Fruit fly (Drosophila melanogaster): ENCODE measurements around the gene eIF4E1.

eIF4E1 gene

dm6 chr3L:9366850-9367430 lies 35.3 kb downstream of the eIF4E1 start, which contains the start of the genes Klp67A and CG4452 (continued):
- TF ChIP-seq h (optimal IDR thresholded peaks at IDR 0.05) (no peak), CG7372 (GFP tag; IDR thresholded peaks at IDR 0.05) (no peak), CG9932 (GFP tag; IDR thresholded peaks at IDR 0.05) (peak; percentile 60), CG6272 (GFP tag; IDR thresholded peaks at IDR 0.05) (no peak), stc (GFP tag; IDR thresholded peaks at IDR 0.05) (no peak), Oli (tag; optimal IDR thresholded peaks at IDR 0.05) (no peak), dmrt99B (tag; optimal IDR thresholded peaks at IDR 0.05) (no peak), CG12104 (GFP tag; optimal IDR thresholded peaks at IDR 0.05) (peak; percentile 21), ewg (GFP tag; optimal IDR thresholded peaks at IDR 0.05) (peak; percentile 50), E2f1 (GFP tag; IDR thresholded peaks at IDR 0.05) (no peak), CoRest (tag; optimal IDR thresholded peaks at IDR 0.05) (peak; percentile 77), CG10959 (GFP tag; IDR thresholded peaks at IDR 0.05) (no peak), CG6765 (GFP tag; optimal IDR thresholded peaks at IDR 0.05) (no peak), D19B (GFP tag; optimal IDR thresholded peaks at IDR 0.05) (no peak), CG11085 (GFP tag; IDR thresholded peaks at IDR 0.05) (no peak), CG4424 (GFP tag; optimal IDR thresholded peaks at IDR 0.05) (peak; percentile 50), MESR4 (GFP tag; optimal IDR thresholded peaks at IDR 0.05) (no peak), CTCF (GFP tag; optimal IDR thresholded peaks at IDR 0.05) (no peak), Bteb2 (GFP tag; optimal IDR thresholded peaks at IDR 0.05) (peak; percentile 15), CG18476 (GFP tag; optimal IDR thresholded peaks at IDR 0.05) (peak; percentile 37), crp (GFP tag; optimal IDR thresholded peaks at IDR 0.05) (peak in 1 of 2 experiments; percentile 27), CG14965 (GFP tag; optimal IDR thresholded peaks at IDR 0.05; ENCODE audit: borderline replicate concordance) (no peak), zen2 (GFP tag; IDR thresholded peaks at IDR 0.05; ENCODE audit: partially characterized antibody) (peak; percentile 86; the same call in 2 of the 3 replicates), CG4854 (GFP tag; optimal IDR thresholded peaks at IDR 0.05) (peak; percentile 17), CG6791 (GFP tag; IDR thresholded peaks at IDR 0.05; ENCODE audit: partially characterized antibody) (peak; percentile 83), CG2129 (GFP tag; IDR thresholded peaks at IDR 0.05; ENCODE audit: partially characterized antibody) (peak; percentile 95), Doc3 (GFP tag; IDR thresholded peaks at IDR 0.05; ENCODE audit: partially characterized antibody) (peak; percentile 92), chif (GFP tag; optimal IDR thresholded peaks at IDR 0.05) (peak in 1 of 2 experiments; percentile 15), Scr (GFP tag; IDR thresholded peaks at IDR 0.05; ENCODE audit: partially characterized antibody) (peak; percentile 97), chn (GFP tag; optimal IDR thresholded peaks at IDR 0.05) (no peak), CG3407 (GFP tag; optimal IDR thresholded peaks at IDR 0.05) (no peak), Sry-β (GFP tag; optimal IDR thresholded peaks at IDR 0.05) (no peak), sens (GFP tag) (peak; percentile 81), CG13775 (GFP tag; optimal IDR thresholded peaks at IDR 0.05) (peak; percentile 73), pho (GFP tag; optimal IDR thresholded peaks at IDR 0.05) (peak; percentile 43), CG14667 (GFP tag; IDR thresholded peaks at IDR 0.05) (0 out of 2 replicates have a peak, but pooled peaks have one; percentile 16), H15 (GFP tag; IDR thresholded peaks at IDR 0.05) (no peak), aop (GFP tag; IDR thresholded peaks at IDR 0.05) (no peak), CG2202 (tag; optimal IDR thresholded peaks at IDR 0.05) (no peak), CG7556 (GFP tag; optimal IDR thresholded peaks at IDR 0.05) (peak; percentile 34), CG9797 (GFP tag; optimal IDR thresholded peaks at IDR 0.05) (peak; percentile 51), otp (GFP tag; IDR thresholded peaks at IDR 0.05) (no peak), pan (optimal IDR thresholded peaks at IDR 0.05) (no peak), pan (GFP tag; optimal IDR thresholded peaks at IDR 0.05 in 1 of 2, IDR thresholded peaks at IDR 0.05 in 1 of 2) (peak in 1 of 2 experiments; percentile 5), CG32772 (GFP tag; IDR thresholded peaks at IDR 0.05) (no peak), ci (GFP tag; IDR thresholded peaks at IDR 0.05) (peak; percentile 44; the same call in 1 of the 3 replicates), CG15696 (tag; optimal IDR thresholded peaks at IDR 0.05) (peak; percentile 37), CG43689 (GFP tag; IDR thresholded peaks at IDR 0.05) (no peak), NK7.1 (GFP tag; optimal IDR thresholded peaks at IDR 0.05) (no peak), CG16813 (GFP tag; IDR thresholded peaks at IDR 0.05; ENCODE audit: partially characterized antibody) (peak; percentile 95), Max (GFP tag; optimal IDR thresholded peaks at IDR 0.05) (peak; percentile 32)
